Worm (Caenorhabditis elegans) whole organism, dauer: ENCODE results near the gene Y48E1C.1.

Experiments used
- unc-62 ChIP-seq: sonication (generic microtip); optimal IDR thresholded peaks from 2 replicates; lab custom pipeline; 2017; ENCODE audit warnings: missing biosample characterization, missing genetic modification reagents, missing genetic modification characterization

Y48E1C.1 gene

DNA sequence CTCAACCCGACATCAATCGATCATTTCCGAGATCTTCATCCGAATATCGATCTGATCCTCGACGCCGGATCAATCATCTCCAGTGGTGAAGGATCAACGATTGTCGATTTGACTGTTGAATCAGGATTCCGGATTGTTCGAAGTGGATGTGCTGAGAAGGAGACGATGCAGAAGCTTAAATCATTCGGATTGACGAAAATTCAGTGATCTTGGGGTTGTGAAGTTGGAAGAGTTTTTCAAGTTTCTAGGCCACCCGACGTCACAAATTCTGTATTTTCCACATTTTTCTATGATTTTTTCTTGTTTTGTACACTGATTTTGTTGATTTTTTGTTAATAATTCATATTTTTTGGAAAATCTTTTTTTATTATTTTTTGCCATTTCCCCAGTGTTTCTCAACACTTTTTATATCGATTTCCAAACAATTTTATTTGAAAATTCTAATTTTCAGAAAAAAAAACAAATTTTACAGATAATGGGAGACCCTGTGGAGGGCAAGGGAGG lies at the start of gene Y48E1C.1:
Y48E1C.1 (plus strand) TSS at position 454 of the 504 bp plus-strand sequence.
- no peak for TF ChIP-seq unc-62 (GFP tag; lab: Kevin White, UChicago)

ce11 chrII:13367784-13368183 lies 47.0 kb upstream of the Y48E1C.1 start:
- TF ChIP-seq unc-62 (GFP tag; lab: Kevin White, UChicago), result no peak

DNA sequence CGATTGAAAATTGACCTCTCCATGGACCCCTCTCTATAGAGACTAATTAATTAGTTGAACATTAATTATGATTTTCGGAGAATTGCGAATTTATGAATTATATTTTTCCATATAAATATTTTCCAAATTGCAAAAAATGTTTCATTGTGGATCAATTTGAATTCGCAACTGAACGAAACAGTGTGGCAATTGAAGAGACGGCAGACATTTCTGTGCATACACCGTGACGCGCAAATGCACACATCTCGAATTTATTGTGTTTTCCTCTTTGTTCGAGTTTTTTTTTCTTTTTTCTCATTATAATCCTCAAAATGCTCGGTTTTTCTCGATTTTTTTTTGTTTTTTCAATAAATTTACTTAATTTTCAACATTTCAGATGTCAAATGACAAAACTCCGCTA lies 45.6 kb upstream of the Y48E1C.1 start, which contains the start of gene Y48C3A.20:
Y48C3A.20 (plus strand) TSS at position 377 of the 400 bp plus-strand sequence.
- no peak for TF ChIP-seq unc-62 (GFP tag; lab: Kevin White, UChicago)

- no peak for TF ChIP-seq unc-62 (GFP tag; lab: Kevin White, UChicago)
Measured at ce11 chrII:13376112-13376511, 38.7 kb upstream of the Y48E1C.1 start, which contains the start of gene Y48C3A.12. Gene Y48C3A.12 (plus strand): TSS chrII:13376412.

DNA sequence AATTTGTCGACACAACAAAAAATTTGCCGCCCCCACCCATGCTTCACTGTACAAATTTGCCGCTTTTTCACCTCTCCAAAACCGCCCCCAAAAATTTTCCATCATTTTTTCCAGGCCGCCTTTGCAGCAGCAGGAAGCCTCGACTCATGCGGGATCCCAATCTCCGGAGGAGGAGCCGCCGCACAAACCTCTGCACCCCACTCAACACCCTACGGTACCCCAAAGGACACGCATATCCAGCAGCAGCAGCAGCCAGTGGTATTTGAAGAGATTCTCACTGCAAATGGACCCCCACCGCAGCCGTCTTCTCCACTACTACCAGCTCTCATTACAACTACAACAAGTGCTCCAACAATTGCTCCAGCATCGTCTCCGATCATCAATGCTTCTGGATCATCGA lies 31.7 kb upstream of the Y48E1C.1 start:
- no peak for TF ChIP-seq unc-62 (GFP tag; lab: Kevin White, UChicago)

DNA sequence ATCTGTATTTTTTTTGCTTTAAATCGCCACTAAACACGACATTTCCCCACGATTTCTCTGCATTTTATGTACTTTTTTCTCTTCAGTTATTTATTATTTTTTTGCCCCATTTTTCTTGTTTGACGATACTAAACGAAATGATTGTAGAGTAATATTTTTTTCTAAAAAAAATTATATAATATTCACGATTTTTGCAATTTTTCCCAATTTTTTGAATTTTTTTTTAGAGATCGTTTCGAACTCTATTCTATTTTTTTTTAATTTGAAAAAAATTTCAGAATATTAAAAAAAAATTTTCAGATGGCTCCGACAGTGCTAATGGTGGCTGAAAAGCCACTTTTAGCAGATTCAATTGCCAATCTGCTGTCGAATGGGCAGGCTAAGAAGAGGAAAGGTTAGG lies 25.3 kb upstream of the Y48E1C.1 start, which contains the start of gene Y48C3A.14:
Y48C3A.14 (plus strand) TSS at position 301 of the 400 bp plus-strand sequence.
- no peak for TF ChIP-seq unc-62 (GFP tag; lab: Kevin White, UChicago)

DNA sequence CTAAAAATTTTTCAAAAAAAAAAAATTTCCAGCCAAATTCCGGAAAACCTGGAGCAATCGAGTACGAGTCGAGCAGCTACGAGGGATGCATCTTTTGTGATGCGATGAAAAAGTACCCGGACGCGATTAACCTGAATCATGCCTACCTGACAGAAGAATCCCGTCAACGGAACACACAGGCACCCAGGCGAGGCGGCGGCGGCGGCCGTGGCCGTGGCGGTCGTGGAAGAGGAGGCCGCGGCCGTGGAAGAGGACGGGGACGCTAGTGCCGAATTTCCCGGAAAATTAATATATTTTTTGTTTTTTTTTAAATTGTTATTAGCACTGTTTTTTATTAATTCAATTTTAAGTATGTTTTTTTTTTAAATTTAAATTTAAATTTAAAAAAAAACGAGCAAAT lies 13.3 kb upstream of the Y48E1C.1 start:
- TF ChIP-seq unc-62 (GFP tag; lab: Kevin White, UChicago), result no peak

- no peak for TF ChIP-seq unc-62 (GFP tag; lab: Kevin White, UChicago)
Measured at ce11 chrII:13402680-13403079, 12.1 kb upstream of the Y48E1C.1 start, which contains the start of gene pinn-4. Gene pinn-4 (plus strand): TSS chrII:13402980.

- TF ChIP-seq unc-62 (GFP tag; lab: Kevin White, UChicago), result no peak
Measured at ce11 chrII:13405840-13406239, 9.0 kb upstream of the Y48E1C.1 start, which contains the start of gene efl-2. Gene efl-2 (plus strand): TSS chrII:13406140.

- TF ChIP-seq unc-62 (GFP tag; lab: Kevin White, UChicago), result no peak
Measured at ce11 chrII:13412335-13412734, 2.5 kb upstream of the Y48E1C.1 start, which contains the start of gene Y48C3A.18. Gene Y48C3A.18 (plus strand): TSS chrII:13412635.

- TF ChIP-seq unc-62 (GFP tag; lab: Kevin White, UChicago), result no peak
Measured at ce11 chrII:13414099-13414498, 708 bp upstream of the Y48E1C.1 start.

- no peak for TF ChIP-seq unc-62 (GFP tag; lab: Kevin White, UChicago)
Measured at ce11 chrII:13416552-13416951, 1.7 kb downstream of the Y48E1C.1 start.

ce11 chrII:13417452-13418031 lies 2.7 kb downstream of the Y48E1C.1 start:
- TF ChIP-seq unc-62 (GFP tag; lab: Kevin White, UChicago), result no peak

DNA sequence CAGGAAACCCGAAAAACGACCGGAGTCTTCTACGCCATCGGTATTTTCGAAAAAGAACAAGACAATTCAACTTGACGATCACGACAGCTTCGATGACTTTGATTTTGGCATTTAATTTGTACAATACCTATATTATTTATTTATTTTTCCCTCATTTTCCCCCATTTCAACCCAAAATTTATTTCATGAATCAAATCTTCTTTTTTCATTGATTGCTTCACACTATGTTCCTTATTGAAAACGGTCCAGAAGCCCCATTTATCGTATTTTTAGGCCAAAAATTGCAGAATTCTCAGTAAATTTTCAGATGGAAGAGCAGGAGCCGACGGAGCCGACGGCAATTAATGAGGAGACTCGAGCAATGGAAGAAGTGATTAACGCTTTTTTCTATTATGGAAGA lies 9.4 kb downstream of the Y48E1C.1 start, which contains the start of gene Y48E1C.2:
Y48E1C.2 (plus strand) TSS at position 301 of the 400 bp plus-strand sequence.
- TF ChIP-seq unc-62 (GFP tag; lab: Kevin White, UChicago), result no peak

ce11 chrII:13436725-13437124 lies 21.9 kb downstream of the Y48E1C.1 start, which contains the start of gene Y48E1C.4:
Gene Y48E1C.4 (minus strand): TSS chrII:13436825.
- no peak for TF ChIP-seq unc-62 (GFP tag; lab: Kevin White, UChicago)

DNA sequence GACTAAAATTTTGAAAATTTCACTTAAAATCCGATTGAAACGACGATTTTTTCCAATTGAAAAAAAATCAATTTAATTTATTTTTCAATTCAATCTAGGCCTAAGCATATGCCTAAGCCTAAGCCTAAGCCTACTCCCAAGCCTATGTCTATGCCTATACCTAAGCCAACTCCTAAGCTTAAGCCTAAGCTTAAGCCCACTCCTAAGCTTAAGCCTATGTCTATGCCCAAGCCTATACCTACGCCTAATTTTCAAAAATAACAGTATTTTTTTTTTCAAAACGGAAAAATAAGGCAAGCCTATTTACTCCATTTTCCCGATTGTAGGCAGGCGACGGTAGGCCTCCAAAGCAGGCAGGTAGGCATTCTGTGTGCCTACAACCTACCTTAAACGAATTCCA lies 29.5 kb downstream of the Y48E1C.1 start:
- no peak for TF ChIP-seq unc-62 (GFP tag; lab: Kevin White, UChicago)

- no peak for TF ChIP-seq unc-62 (GFP tag; lab: Kevin White, UChicago)
Measured at ce11 chrII:13446597-13446996, 31.8 kb downstream of the Y48E1C.1 start.
